Worm (Caenorhabditis elegans) whole organism, L4/young adult: ENCODE data around the gene dars-2.

ENCODE experiments used
- dao-5 ChIP-seq: sonication (generic microtip); optimal IDR thresholded peaks from 2 replicates; lab custom pipeline; 2016; ENCODE audit warnings: missing genotype, missing genetic modification characterization, moderate library complexity, missing compliant biosample characterization
- him-1 ChIP-seq: sonication (generic microtip); optimal IDR thresholded peaks from 2 replicates; lab custom pipeline; 2016; ENCODE audit warnings: missing genotype, missing genetic modification reagents, missing genetic modification characterization, missing compliant biosample characterization

DNA sequence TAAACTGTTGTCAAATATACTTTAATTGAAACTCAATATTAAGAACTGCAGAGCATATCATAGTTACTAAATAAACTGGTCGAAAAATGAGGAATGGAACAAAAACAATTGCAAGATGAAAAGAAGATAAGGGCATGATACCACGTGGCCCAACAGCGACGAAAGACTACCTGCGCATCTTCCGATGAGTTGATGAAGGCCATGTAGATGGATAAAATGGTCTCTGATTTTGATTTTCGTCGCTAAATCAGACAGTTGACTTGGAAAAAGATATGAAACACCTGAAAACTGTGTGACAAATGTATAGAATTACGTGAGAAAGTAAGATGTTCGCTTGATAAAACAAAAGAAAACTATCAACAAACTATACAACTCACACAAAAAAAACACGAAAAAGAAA, 22.9 kb downstream of the dars-2 start:
- TF ChIP-seq dao-5 (tag; lab: Kevin White, UChicago): no peak
- TF ChIP-seq him-1 (tag; lab: Kevin White, UChicago): no peak
